Worm (Caenorhabditis elegans) whole organism, midembryonic: ENCODE results near the gene Y44A6D.6.

Experiments
- cog-1 ChIP-seq: sonication (generic microtip); optimal IDR thresholded peaks from 2 replicates; lab custom pipeline; 2016; ENCODE audit warnings: missing genetic modification characterization, missing compliant biosample characterization
- ztf-23 ChIP-seq: fragments of 200-800 bp; sonication (Bioruptor generic); IDR thresholded peaks from 2 replicates; pipeline ENCODE4 v1.3.6; 2022; ENCODE audit warnings: missing genetic modification reagents, missing genetic modification characterization, missing compliant biosample characterization

DNA sequence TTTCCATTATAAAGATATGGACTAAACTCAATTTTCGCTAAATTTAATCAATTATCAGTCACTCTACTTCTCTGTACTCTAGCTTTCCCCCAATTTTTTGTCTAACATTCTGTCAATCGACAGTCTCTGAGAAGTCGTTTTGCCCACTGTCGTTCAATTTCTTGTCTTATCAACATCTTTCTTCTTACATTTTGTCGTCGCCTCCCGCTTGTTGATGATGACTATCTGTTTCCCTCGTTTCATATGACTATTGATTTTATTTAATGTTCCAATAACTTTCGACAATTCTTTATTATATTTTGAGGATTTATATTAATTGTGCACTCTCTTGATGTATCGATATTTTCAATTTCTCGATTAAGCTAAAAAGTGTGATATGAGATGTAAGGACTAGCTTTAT lies 28.3 kb upstream of the Y44A6D.6 start:
- TF ChIP-seq ztf-23 (GFP tag; lab: Robert Waterston, UW) = no peak
- no peak for TF ChIP-seq cog-1 (tag; lab: Kevin White, UChicago)
